Worm (Caenorhabditis elegans) whole organism, young adult: ENCODE results near the gene rnh-1.0.

ENCODE experiments used
- F49E8.2 ChIP-seq: sonication (generic microtip); optimal IDR thresholded peaks from 3 replicates; lab custom pipeline; 2017; ENCODE audit warnings: missing genetic modification characterization, mild to moderate bottlenecking, missing compliant biosample characterization, antibody characterized with exemption, moderate library complexity; ENCODE audit not compliant: insufficient read depth
- nhr-179 ChIP-seq: sonication (generic microtip); optimal IDR thresholded peaks from 2 replicates; lab custom pipeline; 2016; ENCODE audit warnings: mild to moderate bottlenecking, missing genetic modification characterization, missing compliant biosample characterization

DNA sequence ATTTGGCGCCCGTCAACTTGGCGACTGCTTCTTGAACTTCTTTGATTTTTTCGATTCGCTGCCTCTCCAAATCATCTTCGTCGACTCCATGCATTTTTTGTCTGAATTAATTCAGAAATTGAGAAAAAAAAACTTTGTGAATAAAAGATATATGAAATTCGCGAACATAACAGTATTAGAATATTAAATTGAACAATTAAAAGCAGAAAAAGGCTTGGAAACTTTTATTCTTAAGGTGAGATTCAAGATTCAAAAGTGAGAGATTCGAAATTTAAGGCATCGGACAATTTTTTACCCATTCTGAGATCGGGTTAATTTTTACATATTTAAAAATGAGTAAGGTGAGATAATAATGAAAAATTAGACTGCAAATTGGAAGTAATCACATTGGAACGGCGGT is 38.8 kb downstream of the rnh-1.0 start, which contains the start of gene F33G12.3:
- no peak for TF ChIP-seq nhr-179
- no peak for TF ChIP-seq F49E8.2 (tag; lab: Kevin White, UChicago)
